Worm (Caenorhabditis elegans): ENCODE data around the gene lsm-3.

- no peak for TF ChIP-seq med-1 (GFP tag; optimal IDR thresholded peaks at IDR 0.05; ENCODE audit: insufficient read depth)
- no peak for TF ChIP-seq ztf-29 (GFP tag; IDR thresholded peaks at IDR 0.05)
- TF ChIP-seq T22C8.4 (GFP tag; IDR thresholded peaks at IDR 0.05): no peak
- no peak for TF ChIP-seq klf-2 (GFP tag; conservative IDR thresholded peaks at IDR 0.05)
- TF ChIP-seq flt-1 (GFP tag; IDR thresholded peaks at IDR 0.05): no peak
- no peak for TF ChIP-seq ztf-23 (GFP tag; IDR thresholded peaks at IDR 0.05)
- no peak for TF ChIP-seq tab-1 (GFP tag; IDR thresholded peaks at IDR 0.05)
- no peak for TF ChIP-seq cog-1 (tag; optimal IDR thresholded peaks at IDR 0.05)
- no peak for TF ChIP-seq ref-1 (GFP tag; conservative IDR thresholded peaks at IDR 0.05)
These were observed 31.0 kb upstream of the lsm-3 start for ce11 chrIV:13356005-13356404.
